Fruit fly (Drosophila melanogaster) whole organism, embryonic: Measurements from ENCODE around the gene Cap-H2.

Experiments
- Atf3 ChIP-seq: fragments of 200-800 bp; sonication (Bioruptor generic); optimal IDR thresholded peaks from 3 replicates; lab custom pipeline; 2016; ENCODE audit warnings: missing biosample characterization, missing genetic modification characterization
- BEAF-32 ChIP-seq: fragments of 200-800 bp; sonication (Bioruptor generic); optimal IDR thresholded peaks from 3 replicates; lab custom pipeline; 2017; ENCODE audit warnings: missing biosample characterization, missing genetic modification characterization, mild to moderate bottlenecking, moderate library complexity, missing genetic modification reagents
- CG10209 ChIP-seq: fragments of 200-800 bp; sonication (Bioruptor generic); optimal IDR thresholded peaks from 3 replicates; lab custom pipeline; 2017; ENCODE audit warnings: missing biosample characterization, mild to moderate bottlenecking, missing genetic modification characterization, missing genetic modification reagents
- CG11504 ChIP-seq: fragments of 200-800 bp; sonication (Bioruptor generic); optimal IDR thresholded peaks from 3 replicates; lab custom pipeline; 2019; ENCODE audit warnings: missing biosample characterization, mild to moderate bottlenecking, missing genetic modification characterization, moderate library complexity
- CG11695 ChIP-seq: fragments of 200-800 bp; sonication (Bioruptor generic); IDR thresholded peaks from 3 replicates; pipeline ENCODE4 v1.3.6; 2022; ENCODE audit warnings: missing biosample characterization, missing genetic modification characterization
- CG12391 ChIP-seq: fragments of 200-800 bp; sonication (Bioruptor generic); optimal IDR thresholded peaks from 3 replicates; lab custom pipeline; 2018; ENCODE audit warnings: missing biosample characterization, mild to moderate bottlenecking, missing genetic modification characterization, moderate library complexity
- CG14014 ChIP-seq: fragments of 200-800 bp; sonication (Bioruptor generic); IDR thresholded peaks from 2 replicates; pipeline ENCODE4 v1.3.6; 2022; ENCODE audit warnings: missing biosample characterization, missing genetic modification characterization
- CG14441 ChIP-seq: fragments of 200-800 bp; sonication (Bioruptor generic); IDR thresholded peaks from 2 replicates; pipeline ENCODE4 v1.3.6; 2022; ENCODE audit warnings: missing biosample characterization, missing genetic modification characterization
- CG14667 ChIP-seq: fragments of 200-800 bp; sonication (Bioruptor generic); IDR thresholded peaks from 2 replicates; pipeline ENCODE4 v1.3.6; 2022; ENCODE audit warnings: missing biosample characterization, missing genetic modification characterization
- CG14710 ChIP-seq: fragments of 200-800 bp; sonication (Bioruptor generic); optimal IDR thresholded peaks from 3 replicates; lab custom pipeline; 2019; ENCODE audit warnings: missing biosample characterization, mild to moderate bottlenecking, missing genetic modification characterization, moderate library complexity
- CG16779 ChIP-seq: fragments of 200-800 bp; sonication (Bioruptor generic); IDR thresholded peaks from 2 replicates; pipeline ENCODE4 v1.3.6; 2022; ENCODE audit warnings: missing biosample characterization, missing genetic modification characterization
- CG30403 ChIP-seq: fragments of 200-800 bp; sonication (Bioruptor generic); optimal IDR thresholded peaks from 3 replicates; lab custom pipeline; 2016; ENCODE audit warnings: missing biosample characterization, missing genetic modification characterization
- CG32772 ChIP-seq: fragments of 200-800 bp; sonication (Bioruptor generic); IDR thresholded peaks from 2 replicates; pipeline ENCODE4 v1.3.6; 2022; ENCODE audit warnings: missing biosample characterization, missing genetic modification characterization
- CG34422 ChIP-seq: fragments of 200-800 bp; sonication (Bioruptor generic); IDR thresholded peaks from 3 replicates; pipeline ENCODE4 v1.3.6; 2022; ENCODE audit warnings: missing biosample characterization, missing genetic modification characterization
- CG4617 ChIP-seq: fragments of 200-800 bp; sonication (Bioruptor generic); optimal IDR thresholded peaks from 3 replicates; lab custom pipeline; 2016; ENCODE audit warnings: missing biosample characterization, missing genetic modification characterization, borderline replicate concordance
- CG5953 ChIP-seq: fragments of 200-800 bp; sonication (Bioruptor generic); IDR thresholded peaks from 2 replicates; pipeline ENCODE4 v1.3.6; 2022; ENCODE audit warnings: missing biosample characterization, missing genetic modification characterization
- CG6175 ChIP-seq: fragments of 200-800 bp; sonication (Bioruptor generic); IDR thresholded peaks from 3 replicates; pipeline ENCODE4 v1.3.6; 2022; ENCODE audit warnings: missing biosample characterization, missing genetic modification characterization
- CG6791 ChIP-seq: fragments of 200-800 bp; sonication (Bioruptor generic); IDR thresholded peaks from 3 replicates; pipeline ENCODE4 v1.3.6; 2022; ENCODE audit warnings: missing biosample characterization, missing genetic modification characterization; ENCODE audit not compliant: partially characterized antibody
- CG7357 ChIP-seq: fragments of 200-800 bp; sonication (Bioruptor generic); IDR thresholded peaks from 3 replicates; pipeline ENCODE4 v1.3.6; 2022; ENCODE audit warnings: missing biosample characterization, missing genetic modification characterization
- CG9609 ChIP-seq: fragments of 200-800 bp; sonication (Bioruptor generic); optimal IDR thresholded peaks from 3 replicates; lab custom pipeline; 2016; ENCODE audit warnings: missing biosample characterization, missing genetic modification characterization
- CHES-1-like ChIP-seq: fragments of 200-800 bp; sonication (Bioruptor generic); optimal IDR thresholded peaks from 2 replicates; lab custom pipeline; 2016; ENCODE audit warnings: missing biosample characterization, missing genetic modification characterization
- D ChIP-seq, 2 experiments: fragments of 200-800 bp in 1 of 2; fragments of >200 bp in 1 of 2; sonication (Bioruptor generic) in 1 of 2; optimal IDR thresholded peaks; 2 replicates in 1 of 2; 3 replicates in 1 of 2; lab custom pipeline; 2017; ENCODE audit warnings: mild to moderate bottlenecking in 1 of 2, missing biosample characterization in 1 of 2, missing genetic modification characterization in 1 of 2, missing genetic modification reagents in 1 of 2
- D19A ChIP-seq: fragments of 200-800 bp; optimal IDR thresholded peaks from 3 replicates; lab custom pipeline; 2019; ENCODE audit warnings: missing biosample characterization, mild to moderate bottlenecking, missing genetic modification characterization, moderate library complexity
- HmgD ChIP-seq: fragments of 200-800 bp; sonication (Bioruptor generic); optimal IDR thresholded peaks from 3 replicates; lab custom pipeline; 2016; ENCODE audit warnings: missing biosample characterization, missing genetic modification characterization
- Hmr ChIP-seq: fragments of 200-800 bp; sonication (Bioruptor generic); optimal IDR thresholded peaks from 3 replicates; lab custom pipeline; 2017; ENCODE audit warnings: mild to moderate bottlenecking, missing biosample characterization, missing genetic modification reagents, missing genetic modification characterization
- Hr3 ChIP-seq: fragments of 200-800 bp; sonication (Bioruptor generic); optimal IDR thresholded peaks from 3 replicates; lab custom pipeline; 2016; ENCODE audit warnings: missing biosample characterization, missing genetic modification characterization
- Max ChIP-seq: fragments of 200-800 bp; sonication (Bioruptor generic); optimal IDR thresholded peaks from 2 replicates; lab custom pipeline; 2016; ENCODE audit warnings: missing biosample characterization, mild to moderate bottlenecking, missing genetic modification characterization
- Med ChIP-seq: fragments of 200-800 bp; sonication (Bioruptor generic); peaks from one replicate; lab custom pipeline; 2016; ENCODE audit warnings: missing biosample characterization, missing genetic modification characterization, mild to moderate bottlenecking, inconsistent platforms, moderate library complexity
- Opbp ChIP-seq: fragments of 200-800 bp; sonication (Bioruptor generic); IDR thresholded peaks from 3 replicates; pipeline ENCODE4 v1.3.6; 2022; ENCODE audit warnings: missing biosample characterization, missing genetic modification characterization; ENCODE audit not compliant: partially characterized antibody
- Ptx1 ChIP-seq: fragments of 200-800 bp; sonication (Bioruptor generic); IDR thresholded peaks from 2 replicates; pipeline ENCODE4 v1.3.6; 2022; ENCODE audit warnings: missing biosample characterization, missing genetic modification characterization
- Taf1 ChIP-seq: fragments of 200-800 bp; sonication (Bioruptor generic); IDR thresholded peaks from 2 replicates; pipeline ENCODE4 v1.3.6; 2022; ENCODE audit warnings: missing biosample characterization, missing genetic modification characterization
- Trl ChIP-seq, 3 experiments: fragments of >200 bp in 2 of 3; fragments of 200-800 bp in 1 of 3; sonication (Bioruptor generic) in 1 of 3; optimal IDR thresholded peaks; 2 replicates in 1 of 3; 3 replicates in 2 of 3; lab custom pipeline; 2016 to 2017; ENCODE audit warnings: missing biosample characterization in 1 of 3, missing genetic modification characterization in 1 of 3
- Xrp1 ChIP-seq: fragments of 200-800 bp; sonication (Bioruptor generic); IDR thresholded peaks from 2 replicates; pipeline ENCODE4 v1.3.6; 2022; ENCODE audit warnings: missing biosample characterization, missing genetic modification characterization
- ara ChIP-seq: fragments of 200-800 bp; sonication (Bioruptor generic); IDR thresholded peaks from 2 replicates; pipeline ENCODE4 v1.3.6; 2022; ENCODE audit warnings: missing biosample characterization, missing genetic modification characterization
- crc ChIP-seq: fragments of 200-800 bp; sonication (Bioruptor generic); optimal IDR thresholded peaks from 2 replicates; lab custom pipeline; 2016; ENCODE audit warnings: missing biosample characterization, missing genetic modification characterization
- gce ChIP-seq: fragments of 200-800 bp; sonication (Bioruptor generic); IDR thresholded peaks from 3 replicates; pipeline ENCODE4 v1.3.6; 2022; ENCODE audit warnings: missing biosample characterization, missing genetic modification characterization
- grau ChIP-seq: fragments of 200-800 bp; optimal IDR thresholded peaks from 3 replicates; lab custom pipeline; 2019; ENCODE audit warnings: missing biosample characterization, mild to moderate bottlenecking, missing genetic modification characterization, moderate library complexity
- gsb ChIP-seq: fragments of 200-800 bp; sonication (Bioruptor generic); IDR thresholded peaks from 2 replicates; pipeline ENCODE4 v1.3.6; 2022; ENCODE audit warnings: missing biosample characterization, missing genetic modification characterization
- gt ChIP-seq: fragments of 200-800 bp; sonication (Bioruptor generic); IDR thresholded peaks from 2 replicates; pipeline ENCODE4 v1.3.6; 2022; ENCODE audit warnings: missing biosample characterization, missing genetic modification characterization
- ind ChIP-seq: fragments of 200-800 bp; sonication (Bioruptor generic); optimal IDR thresholded peaks from 3 replicates; lab custom pipeline; 2016; ENCODE audit warnings: missing biosample characterization, missing genetic modification characterization
- insv ChIP-seq, 2 experiments: fragments of 200-800 bp; sonication (Bioruptor generic); optimal IDR thresholded peaks; 3 replicates each; lab custom pipeline; 2016 to 2018; ENCODE audit warnings: missing biosample characterization in 2 of 2, missing genetic modification characterization in 2 of 2
- lilli ChIP-seq: fragments of 200-800 bp; sonication (Bioruptor generic); optimal IDR thresholded peaks from 3 replicates; lab custom pipeline; 2016; ENCODE audit warnings: missing biosample characterization, missing genetic modification characterization
- mirr ChIP-seq: fragments of 200-800 bp; sonication (Bioruptor generic); optimal IDR thresholded peaks from 3 replicates; lab custom pipeline; 2018; ENCODE audit warnings: missing biosample characterization, mild to moderate bottlenecking, missing genetic modification characterization
- nom ChIP-seq: fragments of 200-800 bp; sonication (Bioruptor generic); optimal IDR thresholded peaks from 2 replicates; lab custom pipeline; 2017; ENCODE audit warnings: missing biosample characterization, missing genetic modification characterization, mild to moderate bottlenecking, moderate library complexity, missing genetic modification reagents
- otp ChIP-seq: fragments of 200-800 bp; sonication (Bioruptor generic); IDR thresholded peaks from 3 replicates; pipeline ENCODE4, ENCODE4 v1.3.6; 2022; ENCODE audit warnings: missing biosample characterization, missing genetic modification characterization
- p53 ChIP-seq: fragments of 200-800 bp; sonication (Bioruptor generic); optimal IDR thresholded peaks from 2 replicates; lab custom pipeline; 2016; ENCODE audit warnings: missing biosample characterization, missing genetic modification characterization
- pho ChIP-seq: fragments of 200-800 bp; sonication (Bioruptor generic); optimal IDR thresholded peaks from 2 replicates; lab custom pipeline; 2016; ENCODE audit warnings: missing biosample characterization, missing genetic modification characterization
- seq ChIP-seq: fragments of 200-800 bp; sonication (Bioruptor generic); IDR thresholded peaks from 2 replicates; pipeline ENCODE4 v1.3.6; 2022; ENCODE audit warnings: missing biosample characterization, missing genetic modification characterization
- slp2 ChIP-seq: fragments of 200-800 bp; sonication (Bioruptor generic); optimal IDR thresholded peaks from 2 replicates; lab custom pipeline; 2016; ENCODE audit warnings: missing biosample characterization, missing genetic modification characterization
- ttk ChIP-seq: fragments of 200-800 bp; sonication (Bioruptor generic); IDR thresholded peaks from 2 replicates; pipeline ENCODE4 v2.1.2; 2022; ENCODE audit warnings: missing biosample characterization, missing genetic modification characterization
- z ChIP-seq: fragments of 200-800 bp; sonication (Bioruptor generic); IDR thresholded peaks from 3 replicates; pipeline ENCODE4 v1.3.6; 2022; ENCODE audit warnings: missing biosample characterization, missing genetic modification characterization

Cap-H2 gene

dm6 chr3R:10761980-10762379, 870 bp downstream of the Cap-H2 start (continued):
- TF ChIP-seq otp (no peak), gt (no peak), CG14667 (GFP tag; lab: Robert Waterston, UW) (no peak), CG5953 (no peak), D19A (tag; lab: Kevin White, UChicago) (no peak), ara (GFP tag; lab: Robert Waterston, UW) (0 out of 2 replicates have a peak, but pooled peaks have one; percentile 36), CG7357 (GFP tag; lab: Robert Waterston, UW) (no peak), CG10209 (GFP tag; lab: Kevin White, UChicago) (no peak), p53 (GFP tag; lab: Kevin White, UChicago) (no peak), Hr3 (GFP tag; lab: Kevin White, UChicago) (no peak), HmgD (GFP tag; lab: Kevin White, UChicago) (no peak), Ptx1 (0 out of 2 replicates have a peak, but pooled peaks have one; percentile 28), CG30403 (GFP tag; lab: Kevin White, UChicago) (no peak), CG9609 (GFP tag; lab: Kevin White, UChicago) (no peak), ttk (no peak), ind (GFP tag; lab: Kevin White, UChicago) (no peak), gsb (GFP tag; lab: Robert Waterston, UW) (no peak), pho (GFP tag; lab: Kevin White, UChicago) (no peak), Opbp (no peak), lilli (peak; percentile 33), slp2 (GFP tag; lab: Kevin White, UChicago) (no peak), gce (no peak), mirr (GFP tag; lab: Kevin White, UChicago) (no peak), Max (no peak), seq (GFP tag; lab: Robert Waterston, UW) (no peak), CG14710 (no peak), nom (no peak), CG4617 (GFP tag; lab: Kevin White, UChicago) (no peak), D (optimal IDR thresholded peaks at IDR 0.05; lab: Kevin White, UChicago) (no peak), D (GFP tag; optimal IDR thresholded peaks at IDR 0.05; lab: Kevin White, UChicago) (peak; percentile 16), crc (GFP tag; lab: Kevin White, UChicago) (no peak), CG11695 (no peak), CG6791 (no peak), Taf1 (no peak), CG34422 (GFP tag; lab: Robert Waterston, UW) (peak; percentile 41; the same call in 1 of the 3 replicates), Hmr (GFP tag; lab: Kevin White, UChicago) (no peak), CG32772 (GFP tag; lab: Robert Waterston, UW) (no peak), Med (peak; percentile 85), CG12391 (tag; lab: Kevin White, UChicago) (no peak), CHES-1-like (no peak), grau (tag; lab: Kevin White, UChicago) (peak; percentile 68), Atf3 (GFP tag; lab: Kevin White, UChicago) (no peak), insv (GFP tag; optimal IDR thresholded peaks at IDR 0.05; lab: Kevin White, UChicago) (no peak), CG14441 (0 out of 2 replicates have a peak, but pooled peaks have one; percentile 20), CG16779 (GFP tag; lab: Robert Waterston, UW) (0 out of 2 replicates have a peak, but pooled peaks have one; percentile 3), Xrp1 (GFP tag; lab: Robert Waterston, UW) (peak; percentile 8; the same call in 1 of the 2 replicates), BEAF-32 (GFP tag; lab: Kevin White, UChicago) (no peak), Trl (optimal IDR thresholded peaks at IDR 0.05; lab: Kevin White, UChicago) (no peak), Trl (GFP tag; optimal IDR thresholded peaks at IDR 0.05; lab: Kevin White, UChicago) (no peak), z (GFP tag; lab: Robert Waterston, UW) (no peak), CG14014 (GFP tag; lab: Robert Waterston, UW) (no peak), CG6175 (GFP tag; lab: Robert Waterston, UW) (no peak), CG11504 (no peak)
